Worm (Caenorhabditis elegans) whole organism, L4 larva: ENCODE results near the gene clec-181.

Experiments used
- D1046.2 ChIP-seq: fragments of 200-800 bp; sonication (Bioruptor generic); IDR thresholded peaks from 2 replicates; pipeline ENCODE4 v1.3.6; 2022; ENCODE audit warnings: missing genetic modification characterization, missing compliant biosample characterization
- F26F4.8 ChIP-seq: fragments of 200-800 bp; sonication (Bioruptor generic); conservative IDR thresholded peaks from 2 replicates; pipeline ENCODE4 v1.3.6; 2022; ENCODE audit warnings: missing genetic modification characterization, missing compliant biosample characterization
- ceh-20 ChIP-seq: fragments of 200-800 bp; sonication (Bioruptor generic); IDR thresholded peaks from 2 replicates; pipeline ENCODE4 v1.3.6; 2022; ENCODE audit warnings: missing genetic modification reagents, missing genetic modification characterization, missing compliant biosample characterization
- ceh-32 ChIP-seq: sonication (generic microtip); optimal IDR thresholded peaks from 2 replicates; lab custom pipeline; 2016; ENCODE audit warnings: mild to moderate bottlenecking, missing genetic modification characterization, missing compliant biosample characterization; ENCODE audit not compliant: poor library complexity
- ceh-44 ChIP-seq: fragments of 200-800 bp; sonication (Bioruptor generic); IDR thresholded peaks from 2 replicates; pipeline ENCODE4 v1.3.6; 2022; ENCODE audit warnings: missing genetic modification reagents, missing genetic modification characterization, missing compliant biosample characterization
- ceh-62 ChIP-seq: sonication (generic microtip); optimal IDR thresholded peaks from 2 replicates; lab custom pipeline; 2017; ENCODE audit warnings: missing biosample characterization, missing genetic modification characterization
- ceh-82 ChIP-seq: sonication (generic microtip); optimal IDR thresholded peaks from 2 replicates; lab custom pipeline; 2017; ENCODE audit warnings: missing biosample characterization, missing genetic modification characterization
- ctbp-1 ChIP-seq: fragments of 200-800 bp; sonication (Bioruptor generic); IDR thresholded peaks from 2 replicates; pipeline ENCODE4 v1.3.6; 2022; ENCODE audit warnings: missing genetic modification reagents, missing genetic modification characterization, missing compliant biosample characterization
- daf-16 ChIP-seq, 3 experiments: sonication (generic microtip); optimal IDR thresholded peaks; 2 replicates each; lab custom pipeline; 2016 to 2017; ENCODE audit warnings: missing genetic modification characterization in 3 of 3, missing genetic modification reagents in 3 of 3, mild to moderate bottlenecking in 2 of 3, missing compliant biosample characterization in 2 of 3, missing biosample characterization in 1 of 3, moderate library complexity in 1 of 3
- dmd-9 ChIP-seq: fragments of 200-800 bp; sonication (Bioruptor generic); IDR thresholded peaks from 2 replicates; pipeline ENCODE4 v1.3.6; 2022; ENCODE audit warnings: missing genetic modification reagents, missing genetic modification characterization, missing compliant biosample characterization
- dpl-1 ChIP-seq: fragments of 150-350 bp; optimal IDR thresholded peaks from 2 replicates; lab custom pipeline; 2014; ENCODE audit warnings: missing biosample characterization, missing genetic modification reagents, missing genetic modification characterization
- duxl-1 ChIP-seq: sonication (generic microtip); optimal IDR thresholded peaks from 2 replicates; lab custom pipeline; 2016; ENCODE audit warnings: mild to moderate bottlenecking, missing genetic modification characterization, moderate library complexity, missing compliant biosample characterization; ENCODE audit not compliant: poor library complexity
- egl-27 ChIP-seq: sonication (generic microtip); optimal IDR thresholded peaks from 3 replicates; lab custom pipeline; 2017; ENCODE audit warnings: missing biosample characterization, missing genetic modification reagents, missing genetic modification characterization
- fkh-10 ChIP-seq: fragments of 150-350 bp; optimal IDR thresholded peaks from 2 replicates; lab custom pipeline; 2014; ENCODE audit warnings: missing biosample characterization, missing genetic modification reagents, missing genetic modification characterization
- hif-1 ChIP-seq, 2 experiments: sonication (generic microtip); optimal IDR thresholded peaks; 2 replicates each; lab custom pipeline; 2016 to 2017; ENCODE audit warnings: missing compliant biosample characterization in 2 of 2, missing genetic modification characterization in 2 of 2, missing genetic modification reagents in 2 of 2, missing genotype in 2 of 2, mild to moderate bottlenecking in 1 of 2
- hlh-30 ChIP-seq: sonication (generic microtip); optimal IDR thresholded peaks from 2 replicates; lab custom pipeline; 2017; ENCODE audit warnings: antibody characterized with exemption, mild to moderate bottlenecking, missing genetic modification characterization, missing compliant biosample characterization; ENCODE audit not compliant: insufficient read depth
- lin-13 ChIP-seq: fragments of 150-350 bp; optimal IDR thresholded peaks from 2 replicates; lab custom pipeline; 2014; ENCODE audit warnings: missing biosample characterization, missing genetic modification reagents, missing genetic modification characterization
- lin-39 ChIP-seq: fragments of 150-350 bp; optimal IDR thresholded peaks from 2 replicates; lab custom pipeline; 2014; ENCODE audit warnings: missing biosample characterization, missing genetic modification reagents, missing genetic modification characterization
- mep-1 ChIP-seq: fragments of 150-350 bp; sonication (generic microtip); optimal IDR thresholded peaks from 3 replicates; lab custom pipeline; 2014; ENCODE audit warnings: missing biosample characterization, missing genetic modification characterization
- mxl-2 ChIP-seq: fragments of 200-800 bp; sonication (Bioruptor generic); conservative IDR thresholded peaks from 2 replicates; pipeline ENCODE4 v1.3.6; 2022; ENCODE audit warnings: missing genetic modification reagents, missing genetic modification characterization, missing compliant biosample characterization
- nhr-10 ChIP-seq: fragments of 150-350 bp; optimal IDR thresholded peaks from 2 replicates; lab custom pipeline; 2014; ENCODE audit warnings: missing biosample characterization, missing genetic modification characterization
- nhr-102 ChIP-seq: sonication (generic microtip); optimal IDR thresholded peaks from 2 replicates; lab custom pipeline; 2016; ENCODE audit warnings: mild to moderate bottlenecking, missing genetic modification characterization, moderate library complexity, missing compliant biosample characterization
- nhr-11 ChIP-seq: fragments of 150-350 bp; optimal IDR thresholded peaks from 2 replicates; lab custom pipeline; 2014; ENCODE audit warnings: missing biosample characterization, missing genetic modification characterization
- nhr-111 ChIP-seq: fragments of 200-800 bp; sonication (Bioruptor generic); optimal IDR thresholded peaks from 2 replicates; lab custom pipeline; 2018; ENCODE audit warnings: mild to moderate bottlenecking, missing genetic modification characterization, missing compliant biosample characterization
- nhr-28 ChIP-seq: fragments of 150-350 bp; optimal IDR thresholded peaks from 2 replicates; lab custom pipeline; 2014; ENCODE audit warnings: missing biosample characterization, missing genetic modification characterization
- nhr-41 ChIP-seq: fragments of 200-800 bp; sonication (Bioruptor generic); IDR thresholded peaks from 2 replicates; pipeline ENCODE4 v1.3.6; 2022; ENCODE audit warnings: missing genetic modification reagents, missing genetic modification characterization, missing compliant biosample characterization
- nhr-77 ChIP-seq: fragments of 150-350 bp; optimal IDR thresholded peaks from 2 replicates; lab custom pipeline; 2014; ENCODE audit warnings: missing biosample characterization, missing genetic modification characterization
- sdz-12 ChIP-seq: fragments of 200-800 bp; sonication (Bioruptor generic); optimal IDR thresholded peaks from 2 replicates; lab custom pipeline; 2018; ENCODE audit warnings: mild to moderate bottlenecking, missing genetic modification characterization, missing compliant biosample characterization
- set-16 ChIP-seq: fragments of 200-800 bp; sonication (Bioruptor generic); IDR thresholded peaks from 2 replicates; pipeline ENCODE4 v1.3.6; 2022; ENCODE audit warnings: missing genetic modification reagents, missing genetic modification characterization, missing compliant biosample characterization
- spr-1 ChIP-seq: sonication (generic microtip); optimal IDR thresholded peaks from 2 replicates; lab custom pipeline; 2016; ENCODE audit warnings: mild to moderate bottlenecking, missing genetic modification characterization, missing compliant biosample characterization
- tra-1 ChIP-seq: fragments of 200-800 bp; sonication (Bioruptor generic); IDR thresholded peaks from 2 replicates; pipeline ENCODE4 v1.3.6; 2022; ENCODE audit warnings: missing genetic modification reagents, missing genetic modification characterization, missing compliant biosample characterization
- unc-62 ChIP-seq, 3 experiments: fragments of 150-350 bp in 1 of 3; sonication (generic microtip); optimal IDR thresholded peaks in 2 of 3; peaks in 1 of 3; 1 replicate in 1 of 3; 2 replicates in 2 of 3; lab custom pipeline; 2014 to 2017; ENCODE audit warnings: missing biosample characterization in 3 of 3, missing genetic modification characterization in 3 of 3, missing genetic modification reagents in 3 of 3, missing genotype in 1 of 3
- zfp-2 ChIP-seq: sonication (generic microtip); optimal IDR thresholded peaks from 2 replicates; lab custom pipeline; 2016; ENCODE audit warnings: mild to moderate bottlenecking, missing genetic modification characterization, missing compliant biosample characterization
- zip-11 ChIP-seq: fragments of 200-800 bp; sonication (Bioruptor generic); IDR thresholded peaks from 2 replicates; pipeline ENCODE4 v1.3.6; 2022; ENCODE audit warnings: missing genetic modification characterization, missing compliant biosample characterization

Gene clec-181

DNA sequence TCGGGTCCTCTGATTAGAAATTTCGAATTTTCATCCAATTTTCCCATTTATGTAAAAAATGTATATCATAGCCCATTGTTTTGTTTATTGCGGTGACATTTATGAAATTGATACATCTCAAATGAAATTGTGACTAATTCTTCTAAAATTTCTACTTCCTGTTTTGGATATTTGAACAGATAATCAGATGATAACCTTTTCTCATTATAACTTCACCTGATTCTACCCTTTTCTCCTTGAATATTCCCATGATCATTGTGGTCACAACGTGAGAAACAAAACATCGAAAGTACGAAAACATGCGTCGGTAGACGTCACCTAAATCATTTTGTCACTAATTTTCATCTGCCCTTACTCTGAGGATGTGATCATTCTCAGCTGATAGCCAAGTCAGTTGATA is 34.4 kb downstream of the clec-181 start:
- TF ChIP-seq hlh-30 (peak; percentile 29), nhr-41 (GFP tag; lab: Robert Waterston, UW) (no peak), daf-16 (GFP tag; optimal IDR thresholded peaks at IDR 0.05; lab: Kevin White, UChicago) (no peak), daf-16 (tag; optimal IDR thresholded peaks at IDR 0.05; lab: Kevin White, UChicago) (no peak)

DNA sequence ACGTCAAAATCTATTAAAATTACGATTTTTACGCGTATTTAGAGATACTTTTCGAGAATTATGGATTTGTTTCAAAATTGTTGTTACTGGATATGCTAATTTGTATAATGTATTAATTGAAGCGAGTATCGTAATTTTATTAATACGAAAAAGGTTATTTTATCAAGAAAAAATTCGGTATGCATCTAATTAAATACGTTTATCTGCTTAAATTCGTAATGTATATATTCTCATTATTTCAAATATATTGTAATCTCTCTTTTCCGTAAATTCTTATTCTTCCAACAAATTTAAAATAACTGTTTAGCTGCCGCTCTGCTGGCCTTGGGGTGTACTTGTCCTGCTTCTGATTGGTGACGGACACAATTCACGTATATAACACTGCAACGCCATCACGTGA is 35.2 kb downstream of the clec-181 start, which contains the start of gene dgk-4:
Gene dgk-4 (plus strand): TSS at position 301 of the 400 bp plus-strand sequence.
- TF ChIP-seq ctbp-1 (GFP tag; lab: Robert Waterston, UW) (no peak), ceh-20 (GFP tag; lab: Robert Waterston, UW) (no peak), lin-13 (no peak), ceh-32 (tag; lab: Kevin White, UChicago) (no peak), duxl-1 (tag; lab: Kevin White, UChicago) (no peak), hif-1 (tag; optimal IDR thresholded peaks at IDR 0.05; lab: Kevin White, UChicago) (no peak), F26F4.8 (no peak), nhr-11 (tag; lab: Kevin White, UChicago) (no peak)
- TF ChIP-seq, all 104 proteins: peak for 0

DNA sequence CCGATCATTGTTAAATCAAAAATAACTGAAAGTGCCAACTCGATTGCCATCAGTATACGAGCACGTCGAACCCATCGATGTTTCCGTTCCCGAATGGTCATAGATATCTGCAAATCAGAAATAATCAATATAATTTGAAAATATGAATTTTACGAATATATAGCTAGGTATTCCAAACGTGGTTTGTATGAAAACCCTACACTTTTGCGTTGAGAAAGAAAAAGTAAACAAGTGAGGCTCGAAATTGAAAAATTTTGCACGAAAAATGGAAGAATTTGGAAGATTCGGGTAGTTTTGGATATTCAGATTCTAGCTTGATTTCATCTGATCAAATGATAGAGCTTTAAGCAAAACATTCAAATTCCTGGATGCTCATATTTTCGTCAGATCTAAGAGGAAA is 42.9 kb downstream of the clec-181 start, which contains the start of gene F42A9.9:
Gene F42A9.9 (minus strand): TSS at position 101 of the 400 bp plus-strand sequence.
- TF ChIP-seq zip-11 = no peak
- no peak for TF ChIP-seq tra-1
- TF ChIP-seq nhr-102 (tag; lab: Kevin White, UChicago) = no peak
- no peak for TF ChIP-seq mxl-2 (GFP tag; lab: Robert Waterston, UW)
- no peak for TF ChIP-seq set-16 (GFP tag; lab: Robert Waterston, UW)
- TF ChIP-seq nhr-111 = no peak
- no peak for TF ChIP-seq spr-1 (tag; lab: Kevin White, UChicago)
- TF ChIP-seq dmd-9 = no peak
- no peak for TF ChIP-seq zfp-2 (tag; lab: Kevin White, UChicago)
- no peak for TF ChIP-seq mep-1 (tag; lab: Kevin White, UChicago)
- no peak for TF ChIP-seq daf-16 (GFP tag; optimal IDR thresholded peaks at IDR 0.05; lab: Kevin White, UChicago)
- TF ChIP-seq daf-16 (tag; optimal IDR thresholded peaks at IDR 0.05; lab: Kevin White, UChicago) = no peak
- no peak for TF ChIP-seq sdz-12 (GFP tag; lab: Kevin White, UChicago)
- no peak for TF ChIP-seq D1046.2 (GFP tag; lab: Robert Waterston, UW)
- TF ChIP-seq nhr-77 (tag; lab: Kevin White, UChicago) = no peak
- TF ChIP-seq nhr-10 = no peak

DNA sequence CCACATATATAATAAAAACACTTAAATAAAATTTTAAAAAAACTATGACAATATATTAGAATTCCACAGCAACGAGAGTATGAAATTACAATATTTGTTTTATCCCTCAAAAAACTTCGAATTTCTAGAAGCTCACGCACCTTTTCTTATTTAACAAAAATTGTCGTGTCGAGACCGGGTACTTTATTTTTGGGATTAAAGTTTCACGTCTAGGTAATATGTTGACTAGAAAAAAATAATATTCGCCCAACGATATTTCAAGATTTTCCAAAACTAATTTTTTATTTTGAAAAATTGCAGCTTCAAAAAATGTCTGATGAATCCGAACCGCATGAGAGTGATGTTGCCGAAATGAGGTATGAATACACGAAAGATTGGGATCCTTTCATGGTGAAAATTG is 48.6 kb downstream of the clec-181 start, which contains the start of gene C49C8.3:
Gene C49C8.3 (plus strand): TSS at position 301 of the 400 bp plus-strand sequence.
- TF ChIP-seq fkh-10 (GFP tag; lab: Kevin White, UChicago) (no peak), mep-1 (tag; lab: Kevin White, UChicago) (no peak), ceh-62 (tag; lab: Kevin White, UChicago) (no peak), dpl-1 (no peak), ceh-82 (no peak), ceh-44 (no peak), lin-39 (tag; lab: Kevin White, UChicago) (no peak), egl-27 (no peak), nhr-10 (no peak), nhr-28 (tag; lab: Kevin White, UChicago) (no peak), D1046.2 (GFP tag; lab: Robert Waterston, UW) (no peak), unc-62 (GFP tag; optimal IDR thresholded peaks at IDR 0.05 in 1 of 2; lab: Kevin White, UChicago) (no peak), unc-62 (tag; optimal IDR thresholded peaks at IDR 0.05; lab: Kevin White, UChicago) (no peak)
